Fruit fly (Drosophila melanogaster): ENCODE data around the gene Diap1.
A peak's percentile ranks its signal among the peaks of the same experiment; 100 is the strongest.

DNA sequence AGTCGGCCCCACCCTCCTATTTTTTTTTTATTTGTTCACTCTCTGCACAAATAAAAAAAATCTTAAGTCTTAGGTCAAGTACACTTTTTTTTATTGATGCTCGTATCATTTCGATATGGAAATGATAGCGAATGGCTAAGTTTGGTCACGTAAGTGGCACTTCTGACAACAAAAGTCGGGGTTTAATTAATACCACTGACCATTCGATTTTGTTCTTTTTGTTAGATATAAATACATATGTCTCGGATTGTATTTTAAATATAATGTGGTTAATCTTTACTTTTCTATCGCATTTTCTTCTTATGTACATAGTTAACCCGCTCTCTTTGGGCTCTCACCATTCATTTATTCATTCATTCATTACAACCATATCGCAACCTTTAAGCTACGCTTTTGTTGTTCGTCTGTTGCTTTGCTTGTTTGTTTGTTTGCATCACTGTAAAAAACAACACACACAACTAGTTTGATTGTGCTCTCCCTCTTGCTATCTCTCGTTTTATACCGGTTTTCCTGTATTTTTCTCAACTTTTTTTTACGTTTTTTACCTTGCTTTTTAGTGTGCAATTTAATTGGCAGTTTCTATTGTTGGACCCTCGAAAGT is 48.6 kb downstream of the Diap1 start:
- no peak for TF ChIP-seq CG31388 (GFP tag; optimal IDR thresholded peaks at IDR 0.05)
- TF ChIP-seq sqz (GFP tag; optimal IDR thresholded peaks at IDR 0.05): peak; percentile 24
- no peak for TF ChIP-seq CG6654 (GFP tag; optimal IDR thresholded peaks at IDR 0.05)
- TF ChIP-seq vfl (GFP tag; optimal IDR thresholded peaks at IDR 0.05): no peak
- no peak for TF ChIP-seq exex (tag; optimal IDR thresholded peaks at IDR 0.05)
- no peak for TF ChIP-seq CG17612 (GFP tag; IDR thresholded peaks at IDR 0.05)
- TF ChIP-seq H2.0 (GFP tag; IDR thresholded peaks at IDR 0.05): no peak
- no peak for TF ChIP-seq Blimp-1 (GFP tag; optimal IDR thresholded peaks at IDR 0.05)
- TF ChIP-seq Deaf1 (tag; optimal IDR thresholded peaks at IDR 0.05): no peak
- no peak for TF ChIP-seq h (optimal IDR thresholded peaks at IDR 0.05)
- no peak for TF ChIP-seq Poxn (GFP tag; IDR thresholded peaks at IDR 0.05)
- no peak for TF ChIP-seq Ets65A (GFP tag)
- TF ChIP-seq CG33557 (GFP tag; optimal IDR thresholded peaks at IDR 0.05): no peak
- no peak for TF ChIP-seq gce (GFP tag; IDR thresholded peaks at IDR 0.05)
